Worm (Caenorhabditis elegans): ENCODE data around the gene ZK1236.1.

DNA sequence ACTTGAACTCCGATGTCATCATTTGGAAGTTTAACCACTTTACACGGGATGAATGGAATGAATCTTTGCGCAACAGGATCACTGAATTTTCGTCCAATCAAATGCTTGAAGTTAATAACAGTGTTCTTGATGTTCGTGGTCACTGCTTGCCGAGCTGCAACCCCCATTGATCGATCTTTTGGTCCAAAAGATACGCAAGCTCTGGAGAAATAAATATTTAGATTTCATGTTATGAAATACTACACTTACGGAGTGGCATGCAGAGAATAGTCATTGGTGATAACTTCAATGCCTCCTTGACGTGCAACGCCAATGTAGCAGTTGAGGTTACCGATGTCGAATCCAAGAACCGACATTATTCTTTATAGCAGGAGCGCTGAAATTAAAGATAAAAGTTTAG, 17.4 kb downstream of the ZK1236.1 start, which contains the start of gene hsp-110:
- TF ChIP-seq ama-1 (optimal IDR thresholded peaks at IDR 0.05): peak; percentile 13
- TF ChIP-seq scrt-1 (GFP tag; IDR thresholded peaks at IDR 0.05): no peak
- no peak for TF ChIP-seq hmbx-1 (tag; optimal IDR thresholded peaks at IDR 0.05)
- TF ChIP-seq hmg-4 (GFP tag; optimal IDR thresholded peaks at IDR 0.05): no peak
- no peak for TF ChIP-seq ets-7 (tag; optimal IDR thresholded peaks at IDR 0.05)
- no peak for TF ChIP-seq tbx-37 (GFP tag; conservative IDR thresholded peaks at IDR 0.05)
- TF ChIP-seq flt-1 (GFP tag; IDR thresholded peaks at IDR 0.05): no peak
- no peak for TF ChIP-seq tbx-11 (GFP tag; IDR thresholded peaks at IDR 0.05)
- no peak for TF ChIP-seq tra-4 (tag; optimal IDR thresholded peaks at IDR 0.05)
- TF ChIP-seq B0310.2 (tag; optimal IDR thresholded peaks at IDR 0.05): no peak
- no peak for TF ChIP-seq F13C5.2 (tag; optimal IDR thresholded peaks at IDR 0.05)
- TF ChIP-seq ceh-13 (GFP tag; optimal IDR thresholded peaks at IDR 0.05): no peak

All from whole organism, early embryonic.